Fruit fly (Drosophila melanogaster): ENCODE results near the gene CG15812.

CG15812 gene

DNA sequence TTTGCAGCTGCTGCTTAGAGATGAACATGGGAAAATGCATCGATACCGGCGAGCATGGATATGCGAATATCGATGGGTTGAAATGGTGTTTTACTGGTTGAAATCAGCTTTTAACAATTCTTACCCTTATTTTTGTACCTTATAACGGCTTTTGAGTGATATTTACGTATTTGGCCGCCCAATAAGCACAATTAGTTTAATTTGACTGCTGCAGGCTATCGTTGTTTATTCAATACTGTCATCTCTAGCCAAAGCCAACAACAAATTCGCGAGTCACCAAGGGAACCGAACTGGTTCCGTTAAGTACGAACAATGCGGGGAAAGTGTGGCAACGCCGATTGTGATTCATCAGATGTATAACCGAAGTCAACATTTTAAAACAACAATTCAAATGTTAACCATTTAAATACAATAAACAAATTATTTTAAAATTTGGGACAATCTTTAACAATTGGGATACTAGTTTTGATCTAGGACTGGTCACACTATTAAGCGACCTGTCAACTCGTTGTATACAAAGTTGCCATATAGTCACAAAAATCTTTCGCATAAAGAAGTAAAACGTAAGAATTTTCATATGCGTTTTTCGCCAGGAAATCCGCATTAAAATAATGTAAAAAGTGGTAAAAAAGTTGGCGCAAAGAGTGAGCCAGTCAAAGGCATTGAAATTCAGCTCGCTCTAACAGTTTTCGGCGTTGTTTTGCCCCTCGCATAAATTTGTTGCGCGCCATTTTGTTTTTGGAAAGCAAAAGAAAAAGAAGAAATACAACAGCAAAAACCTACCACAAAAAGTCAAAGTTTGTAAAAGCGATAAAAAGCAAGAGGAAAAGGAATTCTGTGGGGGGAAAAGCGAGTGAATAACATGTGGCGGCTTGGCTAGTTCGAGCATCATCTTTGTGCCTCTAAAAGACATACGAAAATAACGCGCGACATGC, 11.4 kb upstream of the CG15812 start, which contains the start of the genes Usp5 and BtbVII (continued):
- TF ChIP-seq Spps (tag; optimal IDR thresholded peaks at IDR 0.05) (peak; percentile 16), CG4707 (GFP tag; optimal IDR thresholded peaks at IDR 0.05) (no peak), sr (GFP tag; IDR thresholded peaks at IDR 0.05) (no peak), CG8478 (optimal IDR thresholded peaks at IDR 0.05) (no peak), CG15696 (tag; optimal IDR thresholded peaks at IDR 0.05) (peak; percentile 41), toy (GFP tag; IDR thresholded peaks at IDR 0.05) (no peak), ci (GFP tag; IDR thresholded peaks at IDR 0.05) (peak; percentile 40; the same call in 1 of the 3 replicates), CG8944 (GFP tag; optimal IDR thresholded peaks at IDR 0.05) (peak; percentile 72), Bgb (GFP tag; IDR thresholded peaks at IDR 0.05; ENCODE audit: partially characterized antibody) (peak; percentile 91), fd64A (GFP tag; optimal IDR thresholded peaks at IDR 0.05) (no peak), tna (GFP tag; IDR thresholded peaks at IDR 0.05; ENCODE audit: partially characterized antibody) (peak; percentile 86), Hr3 (GFP tag; optimal IDR thresholded peaks at IDR 0.05) (peak; percentile 63), fd102C (GFP tag; optimal IDR thresholded peaks at IDR 0.05) (no peak), slp2 (GFP tag; optimal IDR thresholded peaks at IDR 0.05) (peak; percentile 33), Side (GFP tag; optimal IDR thresholded peaks at IDR 0.05) (peak; percentile 56), unc-4 (GFP tag; IDR thresholded peaks at IDR 0.05; ENCODE audit: partially characterized antibody) (peak; percentile 98), CG10366 (GFP tag; IDR thresholded peaks at IDR 0.05) (peak; percentile 50), CG1602 (GFP tag; optimal IDR thresholded peaks at IDR 0.05) (peak; percentile 47), CG10147 (GFP tag; optimal IDR thresholded peaks at IDR 0.05) (peak; percentile 50), nom (GFP tag; optimal IDR thresholded peaks at IDR 0.05) (peak; percentile 51), E2f2 (GFP tag; IDR thresholded peaks at IDR 0.05) (peak; percentile 49; the same call in 1 of the 2 replicates), sens-2 (GFP tag; IDR thresholded peaks at IDR 0.05) (no peak), CG17912 (GFP tag; optimal IDR thresholded peaks at IDR 0.05) (no peak), CG10979 (tag; optimal IDR thresholded peaks at IDR 0.05) (peak; percentile 34), Ets97D (GFP tag; optimal IDR thresholded peaks at IDR 0.05) (peak; percentile 78), Mrtf (GFP tag; IDR thresholded peaks at IDR 0.05) (peak; percentile 57; the same call in 1 of the 3 replicates), klu (GFP tag; IDR thresholded peaks at IDR 0.05) (no peak), dati (GFP tag; IDR thresholded peaks at IDR 0.05) (no peak), Six4 (GFP tag; optimal IDR thresholded peaks at IDR 0.05) (peak; percentile 64), Awh (GFP tag; IDR thresholded peaks at IDR 0.05) (peak; percentile 60), prd (optimal IDR thresholded peaks at IDR 0.05) (no peak), prd (GFP tag; IDR thresholded peaks at IDR 0.05) (peak; percentile 62; the same call in 2 of the 3 replicates), tin (GFP tag; optimal IDR thresholded peaks at IDR 0.05) (peak; percentile 63), CG12744 (GFP tag; optimal IDR thresholded peaks at IDR 0.05) (peak; percentile 26), nerfin-1 (tag; optimal IDR thresholded peaks at IDR 0.05) (peak; percentile 10), CG5953 (GFP tag; IDR thresholded peaks at IDR 0.05) (no peak), tup (GFP tag; optimal IDR thresholded peaks at IDR 0.05) (peak; percentile 49), crp (GFP tag; optimal IDR thresholded peaks at IDR 0.05) (peak in 1 of 2 experiments; percentile 45), CHES-1-like (GFP tag; optimal IDR thresholded peaks at IDR 0.05) (peak; percentile 62), CG4617 (GFP tag; optimal IDR thresholded peaks at IDR 0.05; ENCODE audit: borderline replicate concordance) (peak; percentile 50), CG5180 (GFP tag; optimal IDR thresholded peaks at IDR 0.05) (peak; percentile 24), CG30020 (tag; optimal IDR thresholded peaks at IDR 0.05) (peak; percentile 50), psq (GFP tag; optimal IDR thresholded peaks at IDR 0.05) (no peak), CG13296 (GFP tag; optimal IDR thresholded peaks at IDR 0.05) (peak; percentile 39), ind (GFP tag; optimal IDR thresholded peaks at IDR 0.05) (peak; percentile 46), CG4328 (GFP tag; optimal IDR thresholded peaks at IDR 0.05) (peak; percentile 29), Gug (GFP tag; IDR thresholded peaks at IDR 0.05) (peak; percentile 65; the same call in 2 of the 4 replicates), jumu (GFP tag; optimal IDR thresholded peaks at IDR 0.05) (peak; percentile 61), Lim3 (GFP tag; IDR thresholded peaks at IDR 0.05) (no peak)
